Worm (Caenorhabditis elegans) whole organism, late embryonic: ENCODE measurements around the gene M88.3.

Source experiments
- F13H6.1 ChIP-seq: sonication (generic microtip); optimal IDR thresholded peaks from 2 replicates; lab custom pipeline; 2016; ENCODE audit warnings: missing genetic modification characterization, missing compliant biosample characterization
- K02D7.2 ChIP-seq: sonication (generic microtip); optimal IDR thresholded peaks from 2 replicates; lab custom pipeline; 2017; ENCODE audit warnings: mild to moderate bottlenecking, missing genetic modification characterization, missing compliant biosample characterization
- K09A11.1 ChIP-seq: sonication (generic microtip); optimal IDR thresholded peaks from 2 replicates; lab custom pipeline; 2017; ENCODE audit warnings: antibody characterized with exemption, mild to moderate bottlenecking, missing genetic modification characterization, missing compliant biosample characterization; ENCODE audit not compliant: insufficient read depth
- T23F11.4 ChIP-seq: fragments of 200-800 bp; sonication (Bioruptor generic); optimal IDR thresholded peaks from 2 replicates; lab custom pipeline; 2018; ENCODE audit warnings: mild to moderate bottlenecking, missing genetic modification characterization, missing compliant biosample characterization
- ahr-1 ChIP-seq: sonication (generic microtip); optimal IDR thresholded peaks from 2 replicates; lab custom pipeline; 2016; ENCODE audit warnings: missing genetic modification characterization, missing compliant biosample characterization
- ceh-14 ChIP-seq: sonication (generic microtip); optimal IDR thresholded peaks from 2 replicates; lab custom pipeline; 2016; ENCODE audit warnings: missing genotype, missing genetic modification characterization, missing compliant biosample characterization
- ceh-18 ChIP-seq: sonication (generic microtip); optimal IDR thresholded peaks from 2 replicates; lab custom pipeline; 2016; ENCODE audit warnings: missing genetic modification characterization, missing compliant biosample characterization
- ceh-22 ChIP-seq: sonication (generic microtip); optimal IDR thresholded peaks from 2 replicates; lab custom pipeline; 2017; ENCODE audit warnings: missing biosample characterization, missing genetic modification characterization
- ceh-24 ChIP-seq: sonication (generic microtip); optimal IDR thresholded peaks from 2 replicates; lab custom pipeline; 2016; ENCODE audit warnings: mild to moderate bottlenecking, missing genetic modification characterization, missing compliant biosample characterization
- ceh-30 ChIP-seq: fragments of 150-350 bp; optimal IDR thresholded peaks from 2 replicates; lab custom pipeline; 2014; ENCODE audit warnings: missing biosample characterization, missing genetic modification characterization
- ceh-31 ChIP-seq: sonication (generic microtip); optimal IDR thresholded peaks from 2 replicates; lab custom pipeline; 2016; ENCODE audit warnings: missing genetic modification characterization, missing compliant biosample characterization
- ceh-45 ChIP-seq: fragments of 200-800 bp; sonication (Bioruptor generic); IDR thresholded peaks from 2 replicates; pipeline ENCODE4 v1.3.6; 2022; ENCODE audit warnings: missing genetic modification reagents, missing genetic modification characterization, missing compliant biosample characterization
- ceh-6 ChIP-seq: fragments of 200-800 bp; sonication (Bioruptor generic); optimal IDR thresholded peaks from 2 replicates; lab custom pipeline; 2018; ENCODE audit warnings: mild to moderate bottlenecking, missing genetic modification characterization, missing compliant biosample characterization
- che-1 ChIP-seq: sonication (generic microtip); optimal IDR thresholded peaks from 2 replicates; lab custom pipeline; 2016; ENCODE audit warnings: mild to moderate bottlenecking, missing genetic modification characterization, missing compliant biosample characterization
- elt-2 ChIP-seq: sonication (generic microtip); optimal IDR thresholded peaks from 2 replicates; lab custom pipeline; 2016; ENCODE audit warnings: missing genetic modification reagents, missing genetic modification characterization, missing compliant biosample characterization
- ets-4 ChIP-seq: sonication (generic microtip); optimal IDR thresholded peaks from 2 replicates; lab custom pipeline; 2016; ENCODE audit warnings: missing genetic modification characterization, missing compliant biosample characterization
- fax-1 ChIP-seq: sonication (generic microtip); optimal IDR thresholded peaks from 2 replicates; lab custom pipeline; 2016; ENCODE audit warnings: missing genotype, missing genetic modification characterization, missing compliant biosample characterization
- fkh-6 ChIP-seq: sonication (generic microtip); optimal IDR thresholded peaks from 2 replicates; lab custom pipeline; 2016; ENCODE audit warnings: missing genetic modification characterization, missing compliant biosample characterization
- hlh-15 ChIP-seq: sonication (generic microtip); optimal IDR thresholded peaks from 2 replicates; lab custom pipeline; 2016; ENCODE audit warnings: missing genetic modification characterization, missing compliant biosample characterization
- hlh-30 ChIP-seq: sonication (generic microtip); optimal IDR thresholded peaks from 2 replicates; lab custom pipeline; 2017; ENCODE audit warnings: antibody characterized with exemption, missing genetic modification characterization, missing compliant biosample characterization; ENCODE audit not compliant: insufficient read depth
- lim-6 ChIP-seq: sonication (generic microtip); optimal IDR thresholded peaks from 2 replicates; lab custom pipeline; 2016; ENCODE audit warnings: missing genetic modification characterization, missing compliant biosample characterization
- madf-2 ChIP-seq: sonication (generic microtip); optimal IDR thresholded peaks from 2 replicates; lab custom pipeline; 2017; ENCODE audit warnings: missing genetic modification characterization, missing compliant biosample characterization
- mec-3 ChIP-seq: sonication (generic microtip); optimal IDR thresholded peaks from 2 replicates; lab custom pipeline; 2016; ENCODE audit warnings: borderline replicate concordance, missing genetic modification characterization, missing compliant biosample characterization
- nfya-1 ChIP-seq: sonication (generic microtip); optimal IDR thresholded peaks from 2 replicates; lab custom pipeline; 2017; ENCODE audit warnings: missing genetic modification characterization, mild to moderate bottlenecking, missing compliant biosample characterization, antibody characterized with exemption, moderate library complexity
- npax-4 ChIP-seq: sonication (generic microtip); optimal IDR thresholded peaks from 2 replicates; lab custom pipeline; 2016; ENCODE audit warnings: missing genetic modification characterization, missing compliant biosample characterization
- pha-2 ChIP-seq: sonication (generic microtip); optimal IDR thresholded peaks from 2 replicates; lab custom pipeline; 2017; ENCODE audit warnings: mild to moderate bottlenecking, missing genetic modification characterization, missing compliant biosample characterization
- pqm-1 ChIP-seq: sonication (generic microtip); optimal IDR thresholded peaks from 2 replicates; lab custom pipeline; 2016; ENCODE audit warnings: missing genetic modification characterization, missing compliant biosample characterization
- pros-1 ChIP-seq: fragments of 150-350 bp; optimal IDR thresholded peaks from 2 replicates; lab custom pipeline; 2014; ENCODE audit warnings: missing biosample characterization, missing genetic modification reagents, missing genetic modification characterization
- ref-2 ChIP-seq: sonication (generic microtip); optimal IDR thresholded peaks from 2 replicates; lab custom pipeline; 2016; ENCODE audit warnings: missing genetic modification characterization, missing compliant biosample characterization
- rnt-1 ChIP-seq: sonication (generic microtip); optimal IDR thresholded peaks from 2 replicates; lab custom pipeline; 2016; ENCODE audit warnings: missing genetic modification characterization, missing compliant biosample characterization
- sdc-2 ChIP-seq: sonication (generic microtip); optimal IDR thresholded peaks from 2 replicates; lab custom pipeline; 2016; ENCODE audit warnings: missing genotype, missing genetic modification characterization, missing compliant biosample characterization
- tbx-2 ChIP-seq: sonication (generic microtip); optimal IDR thresholded peaks from 2 replicates; lab custom pipeline; 2016; ENCODE audit warnings: missing genetic modification characterization, missing compliant biosample characterization
- tbx-7 ChIP-seq: sonication (generic microtip); optimal IDR thresholded peaks from 2 replicates; lab custom pipeline; 2016; ENCODE audit warnings: missing genotype, missing genetic modification characterization, missing compliant biosample characterization
- unc-3 ChIP-seq, 2 experiments: fragments of 200-800 bp in 1 of 2; sonication (Bioruptor generic) in 1 of 2; sonication (generic microtip) in 1 of 2; conservative IDR thresholded peaks in 1 of 2; optimal IDR thresholded peaks in 1 of 2; 2 replicates each; pipeline versions ENCODE4 v1.3.6 to Lab custom; 2016 to 2022; ENCODE audit warnings: missing compliant biosample characterization in 2 of 2, missing genetic modification characterization in 2 of 2, missing genetic modification reagents in 1 of 2
- unc-42 ChIP-seq: sonication (generic microtip); optimal IDR thresholded peaks from 2 replicates; lab custom pipeline; 2016; ENCODE audit warnings: missing genotype, missing genetic modification characterization, missing compliant biosample characterization
- unc-55 ChIP-seq: sonication (generic microtip); optimal IDR thresholded peaks from 2 replicates; lab custom pipeline; 2017; ENCODE audit warnings: missing biosample characterization, missing genetic modification reagents, missing genetic modification characterization
- zip-5 ChIP-seq: sonication (generic microtip); optimal IDR thresholded peaks from 2 replicates; lab custom pipeline; 2016; ENCODE audit warnings: missing genetic modification characterization, missing compliant biosample characterization

Gene M88.3

DNA sequence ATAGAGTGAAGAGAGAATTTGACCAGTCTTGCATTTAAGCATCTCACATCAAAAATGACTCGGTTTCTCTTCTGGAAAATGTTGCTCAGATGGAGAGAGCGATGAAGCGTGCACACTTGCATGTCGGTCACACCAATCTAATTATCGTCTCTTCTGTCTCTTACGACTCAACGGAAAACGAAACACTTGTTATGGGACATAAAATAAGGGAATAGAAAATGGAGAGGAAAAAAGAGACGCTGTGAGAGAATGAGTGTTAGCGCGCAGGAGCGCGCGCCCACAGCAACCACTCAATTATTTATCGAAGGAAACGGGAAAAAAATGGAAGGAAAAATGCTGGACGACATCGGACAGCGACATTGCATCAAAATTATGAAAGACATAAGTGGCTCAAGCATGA, 39.1 kb downstream of the M88.3 start:
- TF ChIP-seq unc-42 (tag; lab: Kevin White, UChicago) (peak; percentile 96), lim-6 (tag; lab: Kevin White, UChicago) (peak; percentile 4), ceh-14 (tag; lab: Kevin White, UChicago) (peak; percentile 54), K02D7.2 (tag; lab: Kevin White, UChicago) (peak; percentile 12), pros-1 (tag; lab: Kevin White, UChicago) (peak; percentile 28), F13H6.1 (tag; lab: Kevin White, UChicago) (no peak), ceh-31 (tag; lab: Kevin White, UChicago) (peak; percentile 69), ceh-22 (tag; lab: Kevin White, UChicago) (no peak)

DNA sequence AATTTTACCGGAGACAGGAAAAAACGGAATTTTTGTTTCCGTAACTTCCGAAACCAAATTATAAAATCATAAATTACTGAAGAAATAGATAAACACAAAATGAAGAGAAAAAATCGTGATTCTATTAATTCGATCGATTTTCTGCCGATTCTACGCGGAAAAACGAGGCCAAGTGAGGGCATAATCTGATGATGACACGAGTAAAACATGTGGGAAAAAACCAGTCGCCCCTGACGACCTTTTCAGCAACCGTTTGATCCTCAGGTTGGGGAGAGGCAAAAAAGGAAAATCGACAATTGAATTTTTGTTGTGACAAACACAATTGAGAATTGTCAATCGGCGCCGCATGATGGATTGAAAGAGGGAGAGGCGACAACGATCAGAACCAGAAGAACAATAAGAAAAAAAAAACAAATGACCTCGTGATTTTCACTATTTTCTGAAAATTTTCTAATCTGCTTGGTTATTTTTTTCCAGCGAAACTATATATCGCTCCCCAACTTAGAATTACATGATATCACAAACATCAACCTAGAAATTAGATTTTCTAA, 39.9 kb downstream of the M88.3 start:
- TF ChIP-seq mec-3 (no peak), unc-55 (GFP tag; lab: Kevin White, UChicago) (no peak), fkh-6 (no peak), ceh-24 (no peak), lim-6 (tag; lab: Kevin White, UChicago) (no peak), K02D7.2 (tag; lab: Kevin White, UChicago) (no peak), zip-5 (tag; lab: Kevin White, UChicago) (no peak), fax-1 (tag; lab: Kevin White, UChicago) (no peak), ceh-45 (GFP tag; lab: Robert Waterston, UW) (no peak), ets-4 (tag; lab: Kevin White, UChicago) (no peak)

DNA sequence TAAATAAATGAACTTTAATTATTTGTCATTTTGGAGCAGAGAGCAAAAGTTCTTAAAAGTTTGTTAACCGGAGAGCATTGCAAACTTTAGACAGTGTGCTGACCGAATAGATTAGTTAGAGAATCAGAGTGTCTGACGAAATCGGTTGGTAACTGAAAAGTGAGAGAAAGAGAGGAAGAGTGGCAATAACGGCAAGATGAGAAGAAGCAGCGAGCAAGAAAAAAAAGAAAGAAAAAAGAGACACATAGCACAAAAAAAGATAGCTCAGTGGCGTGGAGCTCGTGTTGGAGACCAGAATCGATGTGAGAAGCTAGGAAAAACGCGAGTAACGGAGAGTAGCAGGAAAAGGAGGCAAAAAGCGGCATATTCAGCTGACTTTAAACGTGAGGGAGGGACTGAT, 40.5 kb downstream of the M88.3 start:
- peak; percentile 39 for TF ChIP-seq ceh-31 (tag; lab: Kevin White, UChicago)
- peak; percentile 26 for TF ChIP-seq tbx-2
- TF ChIP-seq ceh-18 (tag; lab: Kevin White, UChicago): peak; percentile 41
- no peak for TF ChIP-seq ceh-30
- peak; percentile 28 for TF ChIP-seq K09A11.1 (tag; lab: Kevin White, UChicago)
- TF ChIP-seq ceh-14 (tag; lab: Kevin White, UChicago): no peak
- TF ChIP-seq unc-42 (tag; lab: Kevin White, UChicago): peak; percentile 11
- TF ChIP-seq pha-2 (tag; lab: Kevin White, UChicago): no peak
- no peak for TF ChIP-seq madf-2 (tag; lab: Kevin White, UChicago)
- TF ChIP-seq rnt-1 (tag; lab: Kevin White, UChicago): peak; percentile 23
- TF ChIP-seq nfya-1 (tag; lab: Kevin White, UChicago): peak; percentile 4

DNA sequence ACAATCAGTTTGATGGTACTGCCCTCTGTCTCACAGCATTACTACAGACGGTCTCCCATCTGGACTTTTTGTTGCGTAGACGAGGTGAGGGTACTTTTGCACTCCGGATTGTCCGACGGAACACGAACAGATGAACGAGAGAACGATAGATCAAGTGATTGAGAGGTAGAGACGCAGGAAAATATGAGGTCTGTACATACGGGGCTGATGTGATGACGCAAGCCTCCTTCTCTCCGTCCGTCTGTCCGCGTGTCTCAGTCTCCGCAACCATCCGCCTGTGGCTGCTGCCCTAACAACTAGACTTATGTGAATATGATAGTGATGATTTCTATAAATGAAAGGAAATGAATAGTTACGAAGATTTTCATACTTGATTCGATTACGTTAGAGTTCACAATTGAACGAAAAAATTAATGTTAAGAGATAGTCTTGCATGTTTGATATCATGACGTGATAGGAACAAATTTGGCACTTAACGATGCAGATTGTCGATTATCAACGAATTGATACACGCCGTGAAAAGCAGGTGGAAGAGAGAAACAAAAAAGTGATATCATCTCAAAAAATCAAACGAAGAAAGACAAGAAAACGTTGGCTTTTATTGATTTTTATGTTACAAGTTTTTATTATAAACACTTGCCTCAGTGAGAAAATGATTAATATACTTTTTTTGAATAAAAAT, 42.2 kb downstream of the M88.3 start:
- TF ChIP-seq ref-2 (tag; lab: Kevin White, UChicago) (no peak), hlh-30 (peak; percentile 52), npax-4 (tag; lab: Kevin White, UChicago) (no peak), unc-55 (GFP tag; lab: Kevin White, UChicago) (peak; percentile 49), madf-2 (tag; lab: Kevin White, UChicago) (no peak), ceh-45 (GFP tag; lab: Robert Waterston, UW) (no peak), T23F11.4 (GFP tag; lab: Kevin White, UChicago) (no peak), unc-3 (GFP tag; conservative IDR thresholded peaks at IDR 0.05; lab: Robert Waterston, UW) (no peak), unc-3 (tag; optimal IDR thresholded peaks at IDR 0.05; lab: Kevin White, UChicago) (no peak), elt-2 (tag; lab: Kevin White, UChicago) (peak; percentile 67), pqm-1 (tag; lab: Kevin White, UChicago) (no peak), ceh-14 (tag; lab: Kevin White, UChicago) (no peak), tbx-7 (no peak), ceh-24 (no peak), sdc-2 (tag; lab: Kevin White, UChicago) (no peak), ahr-1 (tag; lab: Kevin White, UChicago) (no peak), F13H6.1 (tag; lab: Kevin White, UChicago) (no peak), hlh-15 (no peak), ceh-6 (GFP tag; lab: Kevin White, UChicago) (no peak), che-1 (tag; lab: Kevin White, UChicago) (no peak), K09A11.1 (tag; lab: Kevin White, UChicago) (no peak)
